Comparison of ENCODE assay signal across 1 fruit fly cellular context in genomic region chr3R:9533181-9534124, dm6.
TF ChIP-seq lines count a peak whose summit lies in the region.

No protein-coding gene starts in this region.

TF ChIP-seq in whole organism, embryonic, 481 proteins besides CTCF, POLR2A, EP300 and RAD21 (continued from another document and continues in another):
- TF ChIP-seq CG14860 (GFP tag; IDR thresholded peaks at IDR 0.05; lab: Robert Waterston, UW; ENCODE audit: partially characterized antibody) (peak; percentile 46; the same call in 2 of the 3 replicates), NfI (GFP tag; optimal IDR thresholded peaks at IDR 0.05; lab: Kevin White, UChicago) (peak; percentile 95), lmd (GFP tag; IDR thresholded peaks at IDR 0.05; lab: Robert Waterston, UW) (peak; percentile 94), Camta (GFP tag; optimal IDR thresholded peaks at IDR 0.05; lab: Kevin White, UChicago) (peak; percentile 95), Mrtf (GFP tag; IDR thresholded peaks at IDR 0.05; lab: Robert Waterston, UW) (peak; percentile 83; the same call in 2 of the 3 replicates), CG6175 (GFP tag; IDR thresholded peaks at IDR 0.05; lab: Robert Waterston, UW) (peak; percentile 82), Hr39 (optimal IDR thresholded peaks at IDR 0.05; lab: Kevin White, UChicago) (no peak), gro (GFP tag; optimal IDR thresholded peaks at IDR 0.05; lab: Kevin White, UChicago) (peak; percentile 92), CG6813 (GFP tag; optimal IDR thresholded peaks at IDR 0.05; lab: Kevin White, UChicago) (peak; percentile 96), nau (GFP tag; optimal IDR thresholded peaks at IDR 0.05; lab: Kevin White, UChicago) (peak; percentile 98), Oli (tag; optimal IDR thresholded peaks at IDR 0.05; lab: Kevin White, UChicago) (peak; percentile 98), CG8089 (GFP tag; optimal IDR thresholded peaks at IDR 0.05; lab: Kevin White, UChicago) (peak; percentile 82), CoRest (tag; optimal IDR thresholded peaks at IDR 0.05; lab: Kevin White, UChicago) (peak; percentile 98), ase (GFP tag; IDR thresholded peaks at IDR 0.05; lab: Robert Waterston, UW) (peak; percentile 79; the same call in 2 of the 3 replicates), CG11093 (GFP tag; IDR thresholded peaks at IDR 0.05; lab: Robert Waterston, UW) (peak; percentile 87), seq (GFP tag; IDR thresholded peaks at IDR 0.05; lab: Robert Waterston, UW) (peak; percentile 91), CG9215 (GFP tag; IDR thresholded peaks at IDR 0.05; lab: Robert Waterston, UW) (peak; percentile 92), bsh (GFP tag; optimal IDR thresholded peaks at IDR 0.05; lab: Kevin White, UChicago) (peak; percentile 83 to 96), CG12744 (GFP tag; optimal IDR thresholded peaks at IDR 0.05; lab: Kevin White, UChicago) (peak; percentile 88), ftz-f1 (GFP tag; optimal IDR thresholded peaks at IDR 0.05; lab: Kevin White, UChicago) (peak; percentile 50), Scr (GFP tag; IDR thresholded peaks at IDR 0.05; lab: Robert Waterston, UW; ENCODE audit: partially characterized antibody) (0 out of 2 replicates have a peak, but pooled peaks have one; percentile 22), CG11723 (GFP tag; optimal IDR thresholded peaks at IDR 0.05; lab: Kevin White, UChicago) (peak; percentile 96), ci (GFP tag; IDR thresholded peaks at IDR 0.05; lab: Robert Waterston, UW) (peak; percentile 80), CG34422 (GFP tag; IDR thresholded peaks at IDR 0.05; lab: Robert Waterston, UW) (peak; percentile 84), Xbp1 (GFP tag; optimal IDR thresholded peaks at IDR 0.05; lab: Kevin White, UChicago) (peak; percentile 95), hb (GFP tag; IDR thresholded peaks at IDR 0.05; lab: Robert Waterston, UW; ENCODE audit: partially characterized antibody) (no peak), CkIIα-i1 (GFP tag; IDR thresholded peaks at IDR 0.05; lab: Robert Waterston, UW) (0 out of 2 replicates have a peak, but pooled peaks have one; percentile 30), CG7839 (tag; optimal IDR thresholded peaks at IDR 0.05; lab: Kevin White, UChicago) (peak; percentile 97), CG17568 (GFP tag; optimal IDR thresholded peaks at IDR 0.05; lab: Kevin White, UChicago) (peak; percentile 87), CG15073 (GFP tag; optimal IDR thresholded peaks at IDR 0.05; lab: Kevin White, UChicago) (peak; percentile 71), vfl (GFP tag; optimal IDR thresholded peaks at IDR 0.05; lab: Kevin White, UChicago) (peak; percentile 94), CG14050 (GFP tag; IDR thresholded peaks at IDR 0.05; lab: Robert Waterston, UW) (peak; percentile 74), jing (GFP tag; optimal IDR thresholded peaks at IDR 0.05; lab: Kevin White, UChicago) (peak; percentile 92), ewg (GFP tag; optimal IDR thresholded peaks at IDR 0.05; lab: Kevin White, UChicago) (peak; percentile 91), bigmax (GFP tag; optimal IDR thresholded peaks at IDR 0.05; lab: Kevin White, UChicago) (peak; percentile 2), CG18476 (GFP tag; optimal IDR thresholded peaks at IDR 0.05; lab: Kevin White, UChicago) (peak; percentile 96), gcm (GFP tag; optimal IDR thresholded peaks at IDR 0.05; lab: Kevin White, UChicago) (peak; percentile 95), CG15514 (GFP tag; optimal IDR thresholded peaks at IDR 0.05; lab: Kevin White, UChicago) (peak; percentile 83), H15 (GFP tag; IDR thresholded peaks at IDR 0.05; lab: Robert Waterston, UW) (peak; percentile 79; the same call in 2 of the 3 replicates), tna (GFP tag; IDR thresholded peaks at IDR 0.05; lab: Robert Waterston, UW; ENCODE audit: partially characterized antibody) (no peak), CG18262 (tag; optimal IDR thresholded peaks at IDR 0.05; lab: Kevin White, UChicago) (peak; percentile 99), pb (GFP tag; optimal IDR thresholded peaks at IDR 0.05; lab: Kevin White, UChicago) (peak; percentile 91), slbo (GFP tag; IDR thresholded peaks at IDR 0.05; lab: Robert Waterston, UW) (peak; percentile 90), Sin3A (optimal IDR thresholded peaks at IDR 0.05; lab: Kevin White, UChicago) (no peak), cad (GFP tag; optimal IDR thresholded peaks at IDR 0.05; lab: Kevin White, UChicago) (no peak), GATAe (GFP tag; conservative IDR thresholded peaks at IDR 0.05; lab: Robert Waterston, UW) (0 out of 2 replicates have a peak, but pooled peaks have one; percentile 15), Chrac-16 (GFP tag; optimal IDR thresholded peaks at IDR 0.05; lab: Kevin White, UChicago) (peak; percentile 93), Hey (tag; optimal IDR thresholded peaks at IDR 0.05; lab: Kevin White, UChicago) (peak; percentile 65), CG9609 (GFP tag; optimal IDR thresholded peaks at IDR 0.05; lab: Kevin White, UChicago) (peak; percentile 89), Taf1 (GFP tag; IDR thresholded peaks at IDR 0.05; lab: Robert Waterston, UW) (peak; percentile 85), onecut (GFP tag; IDR thresholded peaks at IDR 0.05; lab: Robert Waterston, UW) (peak; percentile 80), so (GFP tag; IDR thresholded peaks at IDR 0.05; lab: Robert Waterston, UW) (peak; percentile 87; the same call in 2 of the 3 replicates), CG11456 (GFP tag; IDR thresholded peaks at IDR 0.05; lab: Robert Waterston, UW) (peak; percentile 86), CG10366 (GFP tag; IDR thresholded peaks at IDR 0.05; lab: Robert Waterston, UW) (peak; percentile 80), tll (GFP tag; optimal IDR thresholded peaks at IDR 0.05; lab: Kevin White, UChicago) (peak in 1 of 2 experiments; percentile 38), hbn (GFP tag; IDR thresholded peaks at IDR 0.05; lab: Robert Waterston, UW; ENCODE audit: partially characterized antibody) (no peak), sens (GFP tag; lab: Kevin White, UChicago) (peak; percentile 99), CG15011 (GFP tag; optimal IDR thresholded peaks at IDR 0.05; lab: Kevin White, UChicago) (peak; percentile 98), Spps (tag; optimal IDR thresholded peaks at IDR 0.05; lab: Kevin White, UChicago) (peak; percentile 84), Doc2 (GFP tag; IDR thresholded peaks at IDR 0.05; lab: Robert Waterston, UW) (peak; percentile 72), az2 (GFP tag; optimal IDR thresholded peaks at IDR 0.05; lab: Kevin White, UChicago) (peak; percentile 95), CG18011 (GFP tag; optimal IDR thresholded peaks at IDR 0.05; lab: Kevin White, UChicago) (peak; percentile 88), caup (GFP tag; optimal IDR thresholded peaks at IDR 0.05; lab: Kevin White, UChicago; ENCODE audit: severe bottlenecking) (peak; percentile 95), nmo (GFP tag; optimal IDR thresholded peaks at IDR 0.05; lab: Kevin White, UChicago) (peak; percentile 98), CG12071 (GFP tag; optimal IDR thresholded peaks at IDR 0.05; lab: Kevin White, UChicago) (peak; percentile 92), Aef1 (GFP tag; IDR thresholded peaks at IDR 0.05; lab: Robert Waterston, UW) (peak; percentile 84), Opbp (GFP tag; IDR thresholded peaks at IDR 0.05; lab: Robert Waterston, UW; ENCODE audit: partially characterized antibody) (no peak), CG17802 (tag; optimal IDR thresholded peaks at IDR 0.05; lab: Kevin White, UChicago) (peak; percentile 74), CG30403 (GFP tag; optimal IDR thresholded peaks at IDR 0.05; lab: Kevin White, UChicago) (peak; percentile 99), CG13624 (GFP tag; optimal IDR thresholded peaks at IDR 0.05; lab: Kevin White, UChicago) (peak; percentile 83), ssp (GFP tag; IDR thresholded peaks at IDR 0.05; lab: Robert Waterston, UW) (peak; percentile 83), Nf-YA (GFP tag; IDR thresholded peaks at IDR 0.05; lab: Robert Waterston, UW) (peak; percentile 81), CG1024 (GFP tag; IDR thresholded peaks at IDR 0.05; lab: Robert Waterston, UW) (peak; percentile 50; the same call in 1 of the 2 replicates), her (GFP tag; optimal IDR thresholded peaks at IDR 0.05; lab: Kevin White, UChicago) (peak; percentile 81), Ada2b (GFP tag; IDR thresholded peaks at IDR 0.05; lab: Robert Waterston, UW) (peak; percentile 83), CG33557 (GFP tag; optimal IDR thresholded peaks at IDR 0.05; lab: Kevin White, UChicago) (peak; percentile 84), CG2889 (GFP tag; IDR thresholded peaks at IDR 0.05; lab: Robert Waterston, UW) (peak; percentile 71; the same call in 1 of the 3 replicates), CG3838 (GFP tag; optimal IDR thresholded peaks at IDR 0.05; lab: Kevin White, UChicago) (peak; percentile 85), Dll (GFP tag; IDR thresholded peaks at IDR 0.05; lab: Robert Waterston, UW; ENCODE audit: partially characterized antibody) (no peak; the same call in 3 of the 4 replicates), ken (GFP tag; IDR thresholded peaks at IDR 0.05; lab: Robert Waterston, UW) (peak; percentile 78), zfh1 (GFP tag; IDR thresholded peaks at IDR 0.05; lab: Robert Waterston, UW) (peak; percentile 83), ash1 (GFP tag; optimal IDR thresholded peaks at IDR 0.05; lab: Kevin White, UChicago) (peak; percentile 33), peb (GFP tag; IDR thresholded peaks at IDR 0.05; lab: Robert Waterston, UW) (peak; percentile 47; the same call in 1 of the 2 replicates), sr (GFP tag; IDR thresholded peaks at IDR 0.05; lab: Robert Waterston, UW) (peak; percentile 64; the same call in 1 of the 3 replicates), Max (GFP tag; optimal IDR thresholded peaks at IDR 0.05; lab: Kevin White, UChicago) (peak; percentile 94), emc (GFP tag; optimal IDR thresholded peaks at IDR 0.05; lab: Kevin White, UChicago) (peak; percentile 87), lab (GFP tag; optimal IDR thresholded peaks at IDR 0.05; lab: Kevin White, UChicago) (peak; percentile 96), CG16815 (GFP tag; optimal IDR thresholded peaks at IDR 0.05; lab: Kevin White, UChicago) (peak; percentile 96), CG1233 (GFP tag; optimal IDR thresholded peaks at IDR 0.05; lab: Kevin White, UChicago) (peak; percentile 96), pan (optimal IDR thresholded peaks at IDR 0.05; lab: Kevin White, UChicago) (no peak), pan (GFP tag; optimal IDR thresholded peaks at IDR 0.05 in 1 of 2, IDR thresholded peaks at IDR 0.05 in 1 of 2) (peak in 1 of 2 experiments; percentile 86), pum (GFP tag; optimal IDR thresholded peaks at IDR 0.05; lab: Kevin White, UChicago) (peak; percentile 91), CG4328 (GFP tag; optimal IDR thresholded peaks at IDR 0.05; lab: Kevin White, UChicago) (peak; percentile 98), tap (tag; optimal IDR thresholded peaks at IDR 0.05; lab: Kevin White, UChicago) (peak; percentile 88), Dbx (GFP tag; IDR thresholded peaks at IDR 0.05; lab: Robert Waterston, UW) (peak; percentile 82), CG10959 (GFP tag; IDR thresholded peaks at IDR 0.05; lab: Robert Waterston, UW) (peak; percentile 47), fd96Cb (tag; optimal IDR thresholded peaks at IDR 0.05; lab: Kevin White, UChicago) (peak; percentile 94), fu2 (GFP tag; optimal IDR thresholded peaks at IDR 0.05; lab: Kevin White, UChicago) (peak; percentile 89), ERR (GFP tag; optimal IDR thresholded peaks at IDR 0.05; lab: Kevin White, UChicago) (peak; percentile 86), CG7556 (GFP tag; optimal IDR thresholded peaks at IDR 0.05; lab: Kevin White, UChicago) (peak; percentile 99), Gug (GFP tag; IDR thresholded peaks at IDR 0.05; lab: Robert Waterston, UW) (peak; percentile 88), stc (GFP tag; IDR thresholded peaks at IDR 0.05; lab: Robert Waterston, UW) (peak; percentile 74), cwo (GFP tag; optimal IDR thresholded peaks at IDR 0.05; lab: Kevin White, UChicago) (peak; percentile 95), CG10209 (GFP tag; optimal IDR thresholded peaks at IDR 0.05; lab: Kevin White, UChicago) (peak; percentile 97), vnd (GFP tag; IDR thresholded peaks at IDR 0.05; lab: Robert Waterston, UW; ENCODE audit: partially characterized antibody) (0 out of 3 replicates have a peak, but pooled peaks have one; percentile 28), D19A (tag; optimal IDR thresholded peaks at IDR 0.05; lab: Kevin White, UChicago) (peak; percentile 94), Atf6 (GFP tag; IDR thresholded peaks at IDR 0.05; lab: Robert Waterston, UW) (peak; percentile 93), Ptx1 (GFP tag; IDR thresholded peaks at IDR 0.05; lab: Robert Waterston, UW) (peak; percentile 94), CG14014 (GFP tag; IDR thresholded peaks at IDR 0.05; lab: Robert Waterston, UW) (peak; percentile 89), HmgD (GFP tag; optimal IDR thresholded peaks at IDR 0.05; lab: Kevin White, UChicago) (peak; percentile 57), CG12104 (GFP tag; optimal IDR thresholded peaks at IDR 0.05; lab: Kevin White, UChicago) (peak; percentile 97), CG4360 (GFP tag; IDR thresholded peaks at IDR 0.05; lab: Robert Waterston, UW) (0 out of 2 replicates have a peak, but pooled peaks have one; percentile 41), CG2202 (tag; optimal IDR thresholded peaks at IDR 0.05; lab: Kevin White, UChicago) (peak; percentile 85), CG17361 (GFP tag; IDR thresholded peaks at IDR 0.05; lab: Robert Waterston, UW) (peak; percentile 99), Dad (GFP tag; optimal IDR thresholded peaks at IDR 0.05; lab: Kevin White, UChicago) (peak; percentile 92), CG18764 (GFP tag; optimal IDR thresholded peaks at IDR 0.05; lab: Kevin White, UChicago) (peak; percentile 93), btn (GFP tag; optimal IDR thresholded peaks at IDR 0.05; lab: Kevin White, UChicago) (peak; percentile 80), CG8290 (GFP tag; optimal IDR thresholded peaks at IDR 0.05; lab: Kevin White, UChicago) (peak; percentile 85), CG8290 (tag; optimal IDR thresholded peaks at IDR 0.05; lab: Kevin White, UChicago) (peak; percentile 71 to 77), Deaf1 (tag; optimal IDR thresholded peaks at IDR 0.05; lab: Kevin White, UChicago) (peak; percentile 81), CG17612 (GFP tag; IDR thresholded peaks at IDR 0.05; lab: Robert Waterston, UW) (peak; percentile 33; the same call in 1 of the 2 replicates), Atf3 (GFP tag; optimal IDR thresholded peaks at IDR 0.05; lab: Kevin White, UChicago) (peak; percentile 84), Dref (GFP tag; IDR thresholded peaks at IDR 0.05; lab: Robert Waterston, UW) (no peak), otp (GFP tag; IDR thresholded peaks at IDR 0.05; lab: Robert Waterston, UW) (0 out of 3 replicates have a peak, but pooled peaks have one; percentile 19), pho (GFP tag; optimal IDR thresholded peaks at IDR 0.05; lab: Kevin White, UChicago) (peak; percentile 95), nerfin-1 (tag; optimal IDR thresholded peaks at IDR 0.05; lab: Kevin White, UChicago) (peak; percentile 94), CG11504 (tag; optimal IDR thresholded peaks at IDR 0.05; lab: Kevin White, UChicago) (peak; percentile 97)
